Fruit fly (Drosophila melanogaster) whole organism, embryonic: ENCODE data around the gene CG31627.
A peak's percentile ranks its signal among the peaks of the same experiment; 100 is the strongest.

Experiments used
- CG10321 ChIP-seq: fragments of 200-800 bp; sonication (Bioruptor generic); IDR thresholded peaks from 2 replicates; pipeline ENCODE4 v1.3.6; 2022; ENCODE audit warnings: missing biosample characterization, missing genetic modification characterization
- CG10431 ChIP-seq: fragments of 200-800 bp; sonication (Bioruptor generic); optimal IDR thresholded peaks from 3 replicates; lab custom pipeline; 2018; ENCODE audit warnings: missing biosample characterization, mild to moderate bottlenecking, missing genetic modification characterization
- CG11398 ChIP-seq: fragments of 200-800 bp; sonication (Bioruptor generic); optimal IDR thresholded peaks from 2 replicates; lab custom pipeline; 2016; ENCODE audit warnings: missing biosample characterization, missing genetic modification characterization
- CG11504 ChIP-seq: fragments of 200-800 bp; sonication (Bioruptor generic); optimal IDR thresholded peaks from 3 replicates; lab custom pipeline; 2019; ENCODE audit warnings: missing biosample characterization, mild to moderate bottlenecking, missing genetic modification characterization, moderate library complexity
- CG12071 ChIP-seq: fragments of 200-800 bp; sonication (Bioruptor generic); optimal IDR thresholded peaks from 3 replicates; lab custom pipeline; 2018; ENCODE audit warnings: missing biosample characterization, mild to moderate bottlenecking, missing genetic modification characterization
- CG14014 ChIP-seq: fragments of 200-800 bp; sonication (Bioruptor generic); IDR thresholded peaks from 2 replicates; pipeline ENCODE4 v1.3.6; 2022; ENCODE audit warnings: missing biosample characterization, missing genetic modification characterization
- CG1603 ChIP-seq: fragments of 200-800 bp; sonication (Bioruptor generic); optimal IDR thresholded peaks from 2 replicates; lab custom pipeline; 2019; ENCODE audit warnings: missing biosample characterization, mild to moderate bottlenecking, missing genetic modification characterization, moderate library complexity
- CG17802 ChIP-seq: fragments of 200-800 bp; sonication (Bioruptor generic); optimal IDR thresholded peaks from 2 replicates; lab custom pipeline; 2018; ENCODE audit warnings: missing biosample characterization, mild to moderate bottlenecking, missing genetic modification characterization, moderate library complexity
- CG18011 ChIP-seq: fragments of 200-800 bp; sonication (Bioruptor generic); optimal IDR thresholded peaks from 2 replicates; lab custom pipeline; 2017; ENCODE audit warnings: missing biosample characterization, missing genetic modification characterization, mild to moderate bottlenecking, moderate library complexity, missing genotype
- CG2202 ChIP-seq: fragments of 200-800 bp; sonication (Bioruptor generic); optimal IDR thresholded peaks from 2 replicates; lab custom pipeline; 2018; ENCODE audit warnings: missing biosample characterization, mild to moderate bottlenecking, missing genetic modification characterization
- CG30020 ChIP-seq: fragments of 200-800 bp; optimal IDR thresholded peaks from 2 replicates; lab custom pipeline; 2019; ENCODE audit warnings: missing biosample characterization, mild to moderate bottlenecking, missing genetic modification characterization, moderate library complexity
- CG30431 ChIP-seq: fragments of 200-800 bp; sonication (Bioruptor generic); optimal IDR thresholded peaks from 2 replicates; lab custom pipeline; 2017; ENCODE audit warnings: missing biosample characterization, missing genetic modification characterization
- CG3163 ChIP-seq: fragments of 200-800 bp; sonication (Bioruptor generic); optimal IDR thresholded peaks from 3 replicates; lab custom pipeline; 2016; ENCODE audit warnings: missing biosample characterization, missing genetic modification characterization
- CG32532 ChIP-seq: fragments of 200-800 bp; sonication (Bioruptor generic); IDR thresholded peaks from 2 replicates; pipeline ENCODE4 v1.3.6; 2022; ENCODE audit warnings: missing biosample characterization, missing genetic modification characterization
- CG32767 ChIP-seq: fragments of 200-800 bp; sonication (Bioruptor generic); IDR thresholded peaks from 2 replicates; pipeline ENCODE4 v1.3.6; 2022; ENCODE audit warnings: missing biosample characterization, missing genetic modification characterization
- CG32772 ChIP-seq: fragments of 200-800 bp; sonication (Bioruptor generic); IDR thresholded peaks from 2 replicates; pipeline ENCODE4 v1.3.6; 2022; ENCODE audit warnings: missing biosample characterization, missing genetic modification characterization
- CG34224 ChIP-seq: fragments of 200-800 bp; sonication (Bioruptor generic); IDR thresholded peaks from 3 replicates; pipeline ENCODE4 v1.3.6; 2022; ENCODE audit warnings: missing biosample characterization, missing genetic modification characterization; ENCODE audit not compliant: partially characterized antibody
- CG4360 ChIP-seq: fragments of 200-800 bp; sonication (Bioruptor generic); IDR thresholded peaks from 2 replicates; pipeline ENCODE4 v1.3.6; 2022; ENCODE audit warnings: missing biosample characterization, missing genetic modification characterization
- CG4424 ChIP-seq: fragments of 200-800 bp; sonication (Bioruptor generic); optimal IDR thresholded peaks from 3 replicates; lab custom pipeline; 2016; ENCODE audit warnings: missing biosample characterization, missing genetic modification characterization
- CG6654 ChIP-seq: fragments of 200-800 bp; sonication (Bioruptor generic); optimal IDR thresholded peaks from 2 replicates; lab custom pipeline; 2017; ENCODE audit warnings: missing biosample characterization, mild to moderate bottlenecking, missing genetic modification characterization
- CG7786 ChIP-seq: fragments of 200-800 bp; sonication (Bioruptor generic); optimal IDR thresholded peaks from 2 replicates; lab custom pipeline; 2016; ENCODE audit warnings: missing biosample characterization, missing genetic modification characterization
- CG8944 ChIP-seq: fragments of 200-800 bp; sonication (Bioruptor generic); optimal IDR thresholded peaks from 3 replicates; lab custom pipeline; 2016; ENCODE audit warnings: missing biosample characterization, missing genetic modification characterization
- CG9215 ChIP-seq: fragments of 200-800 bp; sonication (Bioruptor generic); IDR thresholded peaks from 2 replicates; pipeline ENCODE4 v1.3.6; 2022; ENCODE audit warnings: missing biosample characterization, missing genetic modification characterization
- CG9797 ChIP-seq: fragments of 200-800 bp; sonication (Bioruptor generic); optimal IDR thresholded peaks from 3 replicates; lab custom pipeline; 2018; ENCODE audit warnings: missing biosample characterization, mild to moderate bottlenecking, missing genetic modification characterization
- CHES-1-like ChIP-seq: fragments of 200-800 bp; sonication (Bioruptor generic); optimal IDR thresholded peaks from 2 replicates; lab custom pipeline; 2016; ENCODE audit warnings: missing biosample characterization, missing genetic modification characterization
- Dek ChIP-seq: fragments of 200-800 bp; sonication (Bioruptor generic); optimal IDR thresholded peaks from 3 replicates; lab custom pipeline; 2019; ENCODE audit warnings: missing biosample characterization, mild to moderate bottlenecking, missing genetic modification characterization, moderate library complexity
- HLHmδ ChIP-seq: fragments of 200-800 bp; sonication (Bioruptor generic); optimal IDR thresholded peaks from 2 replicates; lab custom pipeline; 2018; ENCODE audit warnings: missing biosample characterization, mild to moderate bottlenecking, missing genetic modification characterization, moderate library complexity
- Hr78 ChIP-seq, 2 experiments: fragments of 200-800 bp in 1 of 2; fragments of >200 bp in 1 of 2; sonication (Bioruptor generic) in 1 of 2; optimal IDR thresholded peaks; 2 replicates each; lab custom pipeline; 2017 to 2019; ENCODE audit warnings: missing biosample characterization in 2 of 2, missing genetic modification characterization in 2 of 2, mild to moderate bottlenecking in 1 of 2, moderate library complexity in 1 of 2
- Myb ChIP-seq: fragments of 200-800 bp; sonication (Bioruptor generic); optimal IDR thresholded peaks from 2 replicates; lab custom pipeline; 2016; ENCODE audit warnings: missing biosample characterization, missing genetic modification characterization
- Oaz ChIP-seq: fragments of 200-800 bp; sonication (Bioruptor generic); IDR thresholded peaks from 2 replicates; pipeline ENCODE4 v1.3.6; 2022; ENCODE audit warnings: missing biosample characterization, missing genetic modification characterization
- Optix ChIP-seq: fragments of 200-800 bp; sonication (Bioruptor generic); IDR thresholded peaks from 3 replicates; pipeline ENCODE4 v1.3.6; 2022; ENCODE audit warnings: missing biosample characterization, missing genetic modification characterization
- Pdp1 ChIP-seq, 2 experiments: fragments of 200-800 bp; sonication (Bioruptor generic); optimal IDR thresholded peaks; 3 replicates each; lab custom pipeline; 2016; ENCODE audit warnings: missing biosample characterization in 2 of 2, missing genetic modification characterization in 2 of 2, mild to moderate bottlenecking in 1 of 2, moderate library complexity in 1 of 2
- Rfx ChIP-seq: fragments of 200-800 bp; sonication (Bioruptor generic); IDR thresholded peaks from 2 replicates; pipeline ENCODE4 v1.3.6; 2022; ENCODE audit warnings: missing biosample characterization, missing genetic modification characterization
- Sox100B ChIP-seq: fragments of 200-800 bp; sonication (Bioruptor generic); optimal IDR thresholded peaks from 3 replicates; lab custom pipeline; 2018; ENCODE audit warnings: missing biosample characterization, mild to moderate bottlenecking, missing genetic modification characterization
- ac ChIP-seq: fragments of 200-800 bp; sonication (Bioruptor generic); optimal IDR thresholded peaks from 3 replicates; lab custom pipeline; 2017; ENCODE audit warnings: missing biosample characterization, mild to moderate bottlenecking, missing genetic modification characterization
- chinmo ChIP-seq: fragments of 200-800 bp; sonication (Bioruptor generic); IDR thresholded peaks from 4 replicates; pipeline ENCODE4 v1.3.6; 2022; ENCODE audit warnings: missing biosample characterization, missing genetic modification characterization; ENCODE audit not compliant: partially characterized antibody
- esg ChIP-seq: fragments of 200-800 bp; sonication (Bioruptor generic); conservative IDR thresholded peaks from 2 replicates; pipeline ENCODE4 v1.3.6; 2022; ENCODE audit warnings: missing biosample characterization, missing genetic modification characterization
- gro ChIP-seq: fragments of 200-800 bp; sonication (Bioruptor generic); optimal IDR thresholded peaks from 2 replicates; lab custom pipeline; 2016; ENCODE audit warnings: missing biosample characterization, missing genetic modification characterization
- hkb ChIP-seq, 2 experiments: fragments of 200-800 bp in 1 of 2; fragments of >200 bp in 1 of 2; sonication (Bioruptor generic) in 1 of 2; IDR thresholded peaks in 1 of 2; optimal IDR thresholded peaks in 1 of 2; 2 replicates each; pipeline versions ENCODE4 v1.3.6 to Lab custom; 2017 to 2022; ENCODE audit warnings: missing biosample characterization in 1 of 2, missing genetic modification characterization in 1 of 2
- nerfin-2 ChIP-seq: fragments of 200-800 bp; sonication (Bioruptor generic); IDR thresholded peaks from 2 replicates; pipeline ENCODE4 v1.3.6; 2022; ENCODE audit warnings: missing biosample characterization, missing genetic modification characterization; ENCODE audit not compliant: partially characterized antibody
- otp ChIP-seq: fragments of 200-800 bp; sonication (Bioruptor generic); IDR thresholded peaks from 3 replicates; pipeline ENCODE4, ENCODE4 v1.3.6; 2022; ENCODE audit warnings: missing biosample characterization, missing genetic modification characterization
- prd ChIP-seq, 3 experiments: fragments of >200 bp in 2 of 3; fragments of 200-800 bp in 1 of 3; sonication (Bioruptor generic) in 1 of 3; optimal IDR thresholded peaks in 2 of 3; IDR thresholded peaks in 1 of 3; 2 replicates in 2 of 3; 3 replicates in 1 of 3; pipeline versions ENCODE4 v1.3.6 to Lab custom; 2017 to 2022; ENCODE audit warnings: missing biosample characterization in 1 of 3, missing genetic modification characterization in 1 of 3
- pzg ChIP-seq: fragments of 200-800 bp; sonication (Bioruptor generic); optimal IDR thresholded peaks from 3 replicates; lab custom pipeline; 2018; ENCODE audit warnings: missing biosample characterization, mild to moderate bottlenecking, missing genetic modification characterization, moderate library complexity
- seq ChIP-seq: fragments of 200-800 bp; sonication (Bioruptor generic); IDR thresholded peaks from 2 replicates; pipeline ENCODE4 v1.3.6; 2022; ENCODE audit warnings: missing biosample characterization, missing genetic modification characterization
- shn ChIP-seq: fragments of 200-800 bp; sonication (Bioruptor generic); optimal IDR thresholded peaks from 3 replicates; lab custom pipeline; 2016; ENCODE audit warnings: missing biosample characterization, missing genetic modification characterization
- stc ChIP-seq: fragments of 200-800 bp; sonication (Bioruptor generic); IDR thresholded peaks from 2 replicates; pipeline ENCODE4 v1.3.6; 2022; ENCODE audit warnings: missing biosample characterization, missing genetic modification characterization
- tna ChIP-seq: fragments of 200-800 bp; sonication (Bioruptor generic); IDR thresholded peaks from 2 replicates; pipeline ENCODE4 v1.3.6; 2022; ENCODE audit warnings: missing biosample characterization, missing genetic modification characterization; ENCODE audit not compliant: partially characterized antibody
- toy ChIP-seq: fragments of 200-800 bp; sonication (Bioruptor generic); IDR thresholded peaks from 2 replicates; pipeline ENCODE4 v1.3.6; 2022; ENCODE audit warnings: missing biosample characterization, missing genetic modification characterization
- usp ChIP-seq: fragments of >200 bp; optimal IDR thresholded peaks from 2 replicates; lab custom pipeline; 2017; ENCODE audit warnings: missing biosample characterization, missing genetic modification characterization
- vfl ChIP-seq: fragments of 200-800 bp; sonication (Bioruptor generic); optimal IDR thresholded peaks from 2 replicates; lab custom pipeline; 2016; ENCODE audit warnings: missing biosample characterization, missing genetic modification characterization

CG31627 gene

dm6 chr2L:21221114-21221578, 48.1 kb downstream of the CG31627 start, which contains the start of gene CG8677 (continued):
- TF ChIP-seq pzg (GFP tag; lab: Kevin White, UChicago) (peak; percentile 85), CG17802 (tag; lab: Kevin White, UChicago) (no peak), CG6654 (GFP tag; lab: Kevin White, UChicago) (no peak), CG8944 (no peak), Hr78 (GFP tag; optimal IDR thresholded peaks at IDR 0.05; lab: Kevin White, UChicago) (no peak), HLHmδ (no peak), Dek (tag; lab: Kevin White, UChicago) (no peak), esg (GFP tag; lab: Robert Waterston, UW) (no peak), hkb (optimal IDR thresholded peaks at IDR 0.05; lab: Kevin White, UChicago) (no peak), hkb (GFP tag; IDR thresholded peaks at IDR 0.05; lab: Robert Waterston, UW) (no peak), ac (GFP tag; lab: Kevin White, UChicago) (no peak), CG34224 (GFP tag; lab: Robert Waterston, UW) (no peak), Oaz (GFP tag; lab: Robert Waterston, UW) (no peak), nerfin-2 (no peak), vfl (GFP tag; lab: Kevin White, UChicago) (no peak), Rfx (GFP tag; lab: Robert Waterston, UW) (peak; percentile 63), CG4360 (GFP tag; lab: Robert Waterston, UW) (no peak), Myb (GFP tag; lab: Kevin White, UChicago) (peak; percentile 80), CG7786 (no peak), CG9797 (GFP tag; lab: Kevin White, UChicago) (peak; percentile 84), CG9215 (GFP tag; lab: Robert Waterston, UW) (no peak), toy (GFP tag; lab: Robert Waterston, UW) (no peak), CG10431 (no peak), Sox100B (GFP tag; lab: Kevin White, UChicago) (no peak), CG14014 (GFP tag; lab: Robert Waterston, UW) (0 out of 2 replicates have a peak, but pooled peaks have one; percentile 20), Pdp1 (GFP tag; optimal IDR thresholded peaks at IDR 0.05; lab: Kevin White, UChicago) (no peak), prd (optimal IDR thresholded peaks at IDR 0.05; lab: Kevin White, UChicago) (no peak), prd (GFP tag; IDR thresholded peaks at IDR 0.05; lab: Robert Waterston, UW) (no peak), Optix (no peak), shn (GFP tag; lab: Kevin White, UChicago) (no peak), CG30020 (tag; lab: Kevin White, UChicago) (peak; percentile 11), stc (GFP tag; lab: Robert Waterston, UW) (no peak), usp (no peak), CG10321 (no peak), CG12071 (no peak), seq (GFP tag; lab: Robert Waterston, UW) (no peak), CG32772 (GFP tag; lab: Robert Waterston, UW) (no peak), CG18011 (GFP tag; lab: Kevin White, UChicago) (no peak), CG4424 (no peak), otp (GFP tag; lab: Robert Waterston, UW) (no peak), CG32532 (peak; percentile 44; the same call in 1 of the 2 replicates), gro (GFP tag; lab: Kevin White, UChicago) (no peak), CG3163 (GFP tag; lab: Kevin White, UChicago) (no peak), CG11398 (no peak), tna (GFP tag; lab: Robert Waterston, UW) (0 out of 2 replicates have a peak, but pooled peaks have one; percentile 19), CG2202 (tag; lab: Kevin White, UChicago) (no peak), CG11504 (no peak), chinmo (GFP tag; lab: Robert Waterston, UW) (no peak; the same call in 3 of the 4 replicates), CG1603 (tag; lab: Kevin White, UChicago) (peak; percentile 78), CG30431 (GFP tag; lab: Kevin White, UChicago) (no peak), CG32767 (GFP tag; lab: Robert Waterston, UW) (peak; percentile 39), CHES-1-like (GFP tag; lab: Kevin White, UChicago) (peak; percentile 28)
